Worm (Caenorhabditis elegans) whole organism, L4 larva: ENCODE measurements around the gene fbxb-65.

Experiments
- Y5F2A.4 ChIP-seq: fragments of 200-800 bp; sonication (Bioruptor generic); optimal IDR thresholded peaks from 2 replicates; lab custom pipeline; 2018; ENCODE audit warnings: mild to moderate bottlenecking, missing genetic modification characterization, missing compliant biosample characterization
- ama-1 ChIP-seq: fragments of 150-350 bp; optimal IDR thresholded peaks from 2 replicates; lab custom pipeline; 2014; ENCODE audit warnings: inconsistent platforms, mixed read lengths
- arid-1 ChIP-seq: fragments of 200-800 bp; sonication (Bioruptor generic); conservative IDR thresholded peaks from 2 replicates; pipeline ENCODE4 v1.3.6; 2022; ENCODE audit warnings: missing genetic modification reagents, missing genetic modification characterization, missing compliant biosample characterization
- hlh-30 ChIP-seq: sonication (generic microtip); optimal IDR thresholded peaks from 2 replicates; lab custom pipeline; 2017; ENCODE audit warnings: antibody characterized with exemption, mild to moderate bottlenecking, missing genetic modification characterization, missing compliant biosample characterization; ENCODE audit not compliant: insufficient read depth
- lin-13 ChIP-seq: fragments of 150-350 bp; optimal IDR thresholded peaks from 2 replicates; lab custom pipeline; 2014; ENCODE audit warnings: missing biosample characterization, missing genetic modification reagents, missing genetic modification characterization
- lsy-2 ChIP-seq, 2 experiments: fragments of 150-350 bp in 1 of 2; sonication (generic microtip) in 1 of 2; optimal IDR thresholded peaks; 2 replicates each; lab custom pipeline; 2014 to 2017; ENCODE audit warnings: missing biosample characterization in 2 of 2, missing genetic modification characterization in 2 of 2
- mdl-1 ChIP-seq, 2 experiments: fragments of 150-350 bp in 1 of 2; sonication (generic microtip) in 1 of 2; optimal IDR thresholded peaks; 2 replicates each; lab custom pipeline; 2014 to 2017; ENCODE audit warnings: missing biosample characterization in 2 of 2, missing genetic modification characterization in 2 of 2
- mep-1 ChIP-seq: fragments of 150-350 bp; sonication (generic microtip); optimal IDR thresholded peaks from 3 replicates; lab custom pipeline; 2014; ENCODE audit warnings: missing biosample characterization, missing genetic modification characterization
- nhr-28 ChIP-seq: fragments of 150-350 bp; optimal IDR thresholded peaks from 2 replicates; lab custom pipeline; 2014; ENCODE audit warnings: missing biosample characterization, missing genetic modification characterization
- unc-62 ChIP-seq, 3 experiments: fragments of 150-350 bp in 1 of 3; sonication (generic microtip); optimal IDR thresholded peaks in 2 of 3; peaks in 1 of 3; 1 replicate in 1 of 3; 2 replicates in 2 of 3; lab custom pipeline; 2014 to 2017; ENCODE audit warnings: missing biosample characterization in 3 of 3, missing genetic modification characterization in 3 of 3, missing genetic modification reagents in 3 of 3, missing genotype in 1 of 3
- vab-7 ChIP-seq: fragments of 200-800 bp; sonication (Bioruptor generic); IDR thresholded peaks from 2 replicates; pipeline ENCODE4 v1.3.6; 2022; ENCODE audit warnings: missing genetic modification reagents, missing genetic modification characterization, missing compliant biosample characterization
- zag-1 ChIP-seq: fragments of 150-350 bp; optimal IDR thresholded peaks from 2 replicates; lab custom pipeline; 2014; ENCODE audit warnings: missing biosample characterization, missing genetic modification characterization
- ztf-11 ChIP-seq: fragments of 150-350 bp; optimal IDR thresholded peaks from 2 replicates; lab custom pipeline; 2014; ENCODE audit warnings: missing biosample characterization, missing genetic modification characterization

- TF ChIP-seq arid-1 (GFP tag; lab: Robert Waterston, UW) (no peak), lsy-2 (tag; optimal IDR thresholded peaks at IDR 0.05; lab: Kevin White, UChicago) (no peak), unc-62 (GFP tag; optimal IDR thresholded peaks at IDR 0.05 in 1 of 2; lab: Kevin White, UChicago) (no peak), unc-62 (tag; optimal IDR thresholded peaks at IDR 0.05; lab: Kevin White, UChicago) (no peak), mdl-1 (tag; optimal IDR thresholded peaks at IDR 0.05; lab: Kevin White, UChicago) (no peak), hlh-30 (no peak), vab-7 (no peak), ama-1 (no peak), nhr-28 (tag; lab: Kevin White, UChicago) (no peak), lin-13 (no peak), mep-1 (tag; lab: Kevin White, UChicago) (no peak), Y5F2A.4 (GFP tag; lab: Kevin White, UChicago) (no peak), zag-1 (tag; lab: Kevin White, UChicago) (no peak), ztf-11 (tag; lab: Kevin White, UChicago) (no peak)
Measured at ce11 chrV:19371253-19371652, 41.9 kb downstream of the fbxb-65 start, which contains the start of gene Y43F8A.2.
